Fruit fly (Drosophila melanogaster) whole organism, prepupa: ENCODE measurements around the gene Sec71.

ENCODE experiments used
- CG15336 ChIP-seq: fragments of 200-800 bp; sonication (Bioruptor generic); IDR thresholded peaks from 2 replicates; pipeline ENCODE4 v1.3.6; 2022; ENCODE audit warnings: missing biosample characterization, missing genetic modification characterization
- CG1621 ChIP-seq: fragments of 200-800 bp; sonication (Bioruptor generic); optimal IDR thresholded peaks from 3 replicates; lab custom pipeline; 2018; ENCODE audit warnings: missing biosample characterization, mild to moderate bottlenecking, missing genetic modification characterization
- CG16779 ChIP-seq: fragments of 200-800 bp; sonication (Bioruptor generic); optimal IDR thresholded peaks from 3 replicates; lab custom pipeline; 2017; ENCODE audit warnings: missing biosample characterization, mild to moderate bottlenecking, missing genetic modification characterization
- CG3032 ChIP-seq: fragments of 200-800 bp; optimal IDR thresholded peaks from 2 replicates; lab custom pipeline; 2019; ENCODE audit warnings: missing biosample characterization, mild to moderate bottlenecking, missing genetic modification characterization, moderate library complexity
- CG31627 ChIP-seq: fragments of 200-800 bp; sonication (Bioruptor generic); optimal IDR thresholded peaks from 3 replicates; lab custom pipeline; 2016; ENCODE audit warnings: missing biosample characterization, missing genetic modification characterization
- CG34406 ChIP-seq: fragments of 200-800 bp; sonication (Bioruptor generic); optimal IDR thresholded peaks from 3 replicates; lab custom pipeline; 2016; ENCODE audit warnings: missing biosample characterization, missing genetic modification characterization
- CG6163 ChIP-seq: fragments of 200-800 bp; sonication (Bioruptor generic); IDR thresholded peaks from 3 replicates; pipeline ENCODE4 v1.3.6; 2022; ENCODE audit warnings: missing biosample characterization, missing genetic modification characterization
- CG6276 ChIP-seq: fragments of 200-800 bp; sonication (Bioruptor generic); optimal IDR thresholded peaks from 2 replicates; lab custom pipeline; 2017; ENCODE audit warnings: missing biosample characterization, mild to moderate bottlenecking, missing genetic modification characterization
- CG6792 ChIP-seq: fragments of 200-800 bp; sonication (Bioruptor generic); optimal IDR thresholded peaks from 3 replicates; lab custom pipeline; 2016; ENCODE audit warnings: missing biosample characterization, missing genetic modification characterization
- CG6808 ChIP-seq: fragments of 200-800 bp; sonication (Bioruptor generic); optimal IDR thresholded peaks from 3 replicates; lab custom pipeline; 2017; ENCODE audit warnings: missing biosample characterization, missing genetic modification characterization, mild to moderate bottlenecking, moderate library complexity, missing genetic modification reagents
- CG6854 ChIP-seq: fragments of 200-800 bp; sonication (Bioruptor generic); optimal IDR thresholded peaks from 2 replicates; lab custom pipeline; 2017; ENCODE audit warnings: missing biosample characterization, mild to moderate bottlenecking, missing genetic modification characterization
- CG7368 ChIP-seq: fragments of 200-800 bp; sonication (Bioruptor generic); optimal IDR thresholded peaks from 3 replicates; lab custom pipeline; 2016; ENCODE audit warnings: missing biosample characterization, missing genetic modification characterization
- CG8119 ChIP-seq: fragments of 200-800 bp; sonication (Bioruptor generic); IDR thresholded peaks from 3 replicates; pipeline ENCODE4 v1.3.6; 2022; ENCODE audit warnings: missing biosample characterization, missing genetic modification characterization
- CG8632 ChIP-seq: fragments of 200-800 bp; sonication (Bioruptor generic); optimal IDR thresholded peaks from 3 replicates; lab custom pipeline; 2016; ENCODE audit warnings: missing biosample characterization, missing genetic modification characterization
- CG9139 ChIP-seq: fragments of 200-800 bp; sonication (Bioruptor generic); optimal IDR thresholded peaks from 3 replicates; lab custom pipeline; 2017; ENCODE audit warnings: missing biosample characterization, mild to moderate bottlenecking, missing genetic modification characterization
- Eip78C ChIP-seq: fragments of 200-800 bp; sonication (Bioruptor generic); peaks from one replicate; lab custom pipeline; 2016; ENCODE audit warnings: missing biosample characterization, missing genetic modification characterization
- Eip93F ChIP-seq: fragments of 200-800 bp; sonication (Bioruptor generic); optimal IDR thresholded peaks from 2 replicates; lab custom pipeline; 2016; ENCODE audit warnings: missing biosample characterization, mild to moderate bottlenecking, missing genetic modification characterization
- Ets21C ChIP-seq: fragments of 200-800 bp; sonication (Bioruptor generic); optimal IDR thresholded peaks from 3 replicates; lab custom pipeline; 2016; ENCODE audit warnings: missing biosample characterization, missing genetic modification characterization
- Ets96B ChIP-seq: fragments of 200-800 bp; optimal IDR thresholded peaks from 2 replicates; lab custom pipeline; 2019; ENCODE audit warnings: missing biosample characterization, mild to moderate bottlenecking, missing genetic modification characterization, moderate library complexity
- Gug ChIP-seq: fragments of 200-800 bp; sonication (Bioruptor generic); IDR thresholded peaks from 2 replicates; pipeline ENCODE4 v1.3.6; 2022; ENCODE audit warnings: missing biosample characterization, missing genetic modification characterization
- Hr39 ChIP-seq: fragments of 200-800 bp; sonication (Bioruptor generic); optimal IDR thresholded peaks from 2 replicates; lab custom pipeline; 2016; ENCODE audit warnings: missing biosample characterization, missing genetic modification characterization
- Smox ChIP-seq: fragments of 200-800 bp; sonication (Bioruptor generic); optimal IDR thresholded peaks from 3 replicates; lab custom pipeline; 2016; ENCODE audit warnings: missing biosample characterization, missing genetic modification characterization
- Sox14 ChIP-seq: fragments of 200-800 bp; sonication (Bioruptor generic); optimal IDR thresholded peaks from 3 replicates; lab custom pipeline; 2016; ENCODE audit warnings: missing biosample characterization, missing genetic modification characterization
- Sox15 ChIP-seq: fragments of 200-800 bp; sonication (Bioruptor generic); optimal IDR thresholded peaks from 3 replicates; lab custom pipeline; 2016; ENCODE audit warnings: missing biosample characterization, missing genetic modification characterization
- achi ChIP-seq: fragments of 200-800 bp; sonication (Bioruptor generic); optimal IDR thresholded peaks from 3 replicates; lab custom pipeline; 2016; ENCODE audit warnings: missing biosample characterization, missing genetic modification characterization
- cyc ChIP-seq: fragments of 200-800 bp; sonication (Bioruptor generic); optimal IDR thresholded peaks from 3 replicates; lab custom pipeline; 2016; ENCODE audit warnings: missing biosample characterization, missing genetic modification characterization
- dac ChIP-seq: fragments of 200-800 bp; sonication (Bioruptor generic); optimal IDR thresholded peaks from 2 replicates; lab custom pipeline; 2017; ENCODE audit warnings: missing biosample characterization, mild to moderate bottlenecking, missing genetic modification characterization
- dsx ChIP-seq: fragments of 200-800 bp; optimal IDR thresholded peaks from 3 replicates; lab custom pipeline; 2019; ENCODE audit warnings: missing biosample characterization, mild to moderate bottlenecking, missing genetic modification characterization, moderate library complexity; ENCODE audit not compliant: poor library complexity, severe bottlenecking
- eg ChIP-seq: fragments of 200-800 bp; sonication (Bioruptor generic); IDR thresholded peaks from 3 replicates; pipeline ENCODE4 v1.3.6; 2022; ENCODE audit warnings: missing biosample characterization, missing genetic modification characterization
- fd85E ChIP-seq: fragments of 200-800 bp; sonication (Bioruptor generic); optimal IDR thresholded peaks from 3 replicates; lab custom pipeline; 2016; ENCODE audit warnings: missing biosample characterization, missing genetic modification characterization
- fkh ChIP-seq: fragments of 200-800 bp; sonication (Bioruptor generic); optimal IDR thresholded peaks from 3 replicates; lab custom pipeline; 2017; ENCODE audit warnings: missing biosample characterization, mild to moderate bottlenecking, missing genetic modification characterization, moderate library complexity
- pdm3 ChIP-seq: fragments of 200-800 bp; sonication (Bioruptor generic); optimal IDR thresholded peaks from 3 replicates; lab custom pipeline; 2016; ENCODE audit warnings: missing biosample characterization, missing genetic modification characterization
- ss ChIP-seq, 2 experiments: fragments of 200-800 bp; sonication (Bioruptor generic); optimal IDR thresholded peaks; 2 replicates in 1 of 2; 3 replicates in 1 of 2; lab custom pipeline; 2017 to 2018; ENCODE audit warnings: mild to moderate bottlenecking in 2 of 2, missing biosample characterization in 2 of 2, missing genetic modification characterization in 2 of 2, moderate library complexity in 1 of 2
- vri ChIP-seq: fragments of 200-800 bp; sonication (Bioruptor generic); optimal IDR thresholded peaks from 3 replicates; lab custom pipeline; 2016; ENCODE audit warnings: missing biosample characterization, mild to moderate bottlenecking, missing genetic modification characterization

Gene Sec71

DNA sequence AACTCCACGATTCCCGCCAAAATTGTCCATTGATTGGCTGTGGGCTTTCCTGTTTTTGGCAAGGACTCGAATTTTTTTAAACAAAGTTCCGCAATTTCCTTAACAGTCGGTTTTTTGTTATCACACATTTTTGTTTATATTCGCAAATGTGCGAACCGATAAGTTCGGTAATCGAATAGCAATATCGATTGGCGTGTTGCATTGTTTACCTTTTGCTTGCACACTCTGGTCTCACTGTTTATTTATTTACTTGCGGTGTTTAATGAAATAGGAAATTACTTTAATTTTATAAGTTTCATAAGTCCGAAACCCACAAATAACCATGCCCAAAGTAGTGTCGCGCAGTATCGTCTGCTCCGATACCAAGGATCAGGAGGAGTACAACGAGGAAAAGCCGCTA is 18.0 kb downstream of the Sec71 start, which contains the start of the genes Adat1 and CG16865:
Adat1 (minus strand) TSS at position 152 of the 400 bp plus-strand sequence.
CG16865 (plus strand) TSS at position 200 of the 400 bp plus-strand sequence.
- no peak for TF ChIP-seq ss (GFP tag; optimal IDR thresholded peaks at IDR 0.05; lab: Kevin White, UChicago)
- no peak for TF ChIP-seq CG6808 (GFP tag; lab: Kevin White, UChicago)
- peak; percentile 100 for TF ChIP-seq fkh (GFP tag; lab: Kevin White, UChicago)

DNA sequence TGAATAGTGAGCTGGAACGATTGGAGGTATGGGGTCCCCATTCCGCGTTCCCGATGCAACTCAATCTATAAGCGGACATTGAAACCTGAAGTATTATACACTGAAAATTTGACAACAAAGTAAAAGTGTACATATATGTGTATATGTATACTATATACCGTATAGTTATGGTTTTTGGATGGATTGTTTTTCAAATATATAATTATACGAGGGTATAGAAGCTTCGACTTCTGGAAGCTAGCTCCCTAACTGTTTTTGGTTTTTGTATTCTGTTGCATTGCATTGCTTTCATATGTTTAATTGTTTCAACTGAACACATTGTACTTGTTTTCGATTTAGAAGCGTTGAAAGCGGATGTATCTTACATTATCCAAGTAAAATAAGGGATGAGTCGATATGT is 19.8 kb downstream of the Sec71 start, which contains the start of gene CG16888:
CG16888 (minus strand) TSS at position 101 of the 400 bp plus-strand sequence.
- TF ChIP-seq Eip78C (GFP tag; lab: Kevin White, UChicago) (no peak), CG6792 (no peak), CG15336 (GFP tag; lab: Robert Waterston, UW) (no peak), eg (GFP tag; lab: Robert Waterston, UW) (no peak), CG3032 (tag; lab: Kevin White, UChicago) (no peak), CG6808 (GFP tag; lab: Kevin White, UChicago) (no peak), fd85E (GFP tag; lab: Kevin White, UChicago) (no peak), cyc (GFP tag; lab: Kevin White, UChicago) (no peak)

DNA sequence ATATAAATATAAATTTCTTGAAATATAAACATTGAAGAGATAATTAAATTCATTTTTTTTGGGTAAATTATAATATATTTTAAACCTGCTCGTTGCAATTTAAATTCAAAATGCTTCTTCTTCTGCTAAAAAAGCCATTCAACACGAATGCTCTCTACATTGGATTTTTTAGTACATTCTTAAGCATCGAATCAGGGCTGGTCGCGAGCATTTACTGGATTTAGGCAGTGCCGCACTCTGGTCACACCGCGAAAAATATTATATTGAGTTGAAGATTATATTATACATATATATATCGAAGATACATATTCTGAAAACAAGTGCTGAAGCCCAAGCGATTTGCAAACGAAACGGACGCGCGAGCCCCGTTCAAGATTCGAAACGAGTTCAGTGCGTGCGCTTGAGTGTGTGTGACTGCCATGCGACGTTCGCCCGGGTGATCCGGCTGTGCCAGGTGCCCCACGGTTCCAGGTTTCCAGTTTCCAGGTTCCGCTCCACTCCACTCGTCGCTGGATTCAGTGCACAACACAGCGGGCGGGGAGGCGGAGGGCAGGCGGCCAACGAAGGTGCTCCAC is 20.4 kb downstream of the Sec71 start, which contains the start of gene Sos:
Sos (plus strand) TSS at position 213 of the 575 bp plus-strand sequence.
- no peak for TF ChIP-seq CG31627 (GFP tag; lab: Kevin White, UChicago)
- no peak for TF ChIP-seq cyc (GFP tag; lab: Kevin White, UChicago)
- no peak for TF ChIP-seq CG6276 (GFP tag; lab: Kevin White, UChicago)
- no peak for TF ChIP-seq CG7368
- no peak for TF ChIP-seq vri (GFP tag; lab: Kevin White, UChicago)
- TF ChIP-seq CG6163 (GFP tag; lab: Robert Waterston, UW): no peak
- TF ChIP-seq Smox (GFP tag; lab: Kevin White, UChicago): no peak
- TF ChIP-seq CG8632 (GFP tag; lab: Kevin White, UChicago): no peak
- no peak for TF ChIP-seq CG16779
- TF ChIP-seq eg (GFP tag; lab: Robert Waterston, UW): no peak
- no peak for TF ChIP-seq achi (GFP tag; lab: Kevin White, UChicago)
- no peak for TF ChIP-seq CG6854 (GFP tag; lab: Kevin White, UChicago)
- no peak for TF ChIP-seq Eip93F (GFP tag; lab: Kevin White, UChicago)
- TF ChIP-seq, all 60 proteins: peak for 0

DNA sequence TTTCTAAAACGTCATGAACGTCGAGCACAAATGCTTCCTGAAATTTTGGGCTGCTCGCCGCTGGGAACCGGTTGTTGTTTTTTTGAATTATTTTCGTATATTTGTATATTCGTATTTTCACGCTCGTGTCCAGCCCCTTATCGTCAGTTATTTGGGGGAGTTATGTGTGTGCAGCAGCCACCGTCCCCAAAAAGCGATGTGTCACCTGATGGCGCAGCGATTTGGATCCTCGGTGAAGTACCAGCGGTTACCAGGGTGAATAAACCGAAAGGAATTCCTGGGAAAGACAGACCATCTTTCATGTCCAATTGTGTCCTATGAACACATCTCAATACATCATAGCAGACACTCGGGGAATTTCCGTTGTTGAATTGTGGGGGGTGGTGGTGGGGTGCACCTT is 26.9 kb downstream of the Sec71 start:
- TF ChIP-seq CG34406 (GFP tag; lab: Kevin White, UChicago): no peak
- no peak for TF ChIP-seq Gug
- no peak for TF ChIP-seq Smox (GFP tag; lab: Kevin White, UChicago)
- TF ChIP-seq dsx (GFP tag; lab: Kevin White, UChicago): no peak
- TF ChIP-seq CG6163 (GFP tag; lab: Robert Waterston, UW): no peak
- TF ChIP-seq Ets21C (GFP tag; lab: Kevin White, UChicago): no peak
- no peak for TF ChIP-seq Eip78C (GFP tag; lab: Kevin White, UChicago)
- TF ChIP-seq CG6792: no peak
- no peak for TF ChIP-seq CG3032 (tag; lab: Kevin White, UChicago)
- no peak for TF ChIP-seq Sox14
- TF ChIP-seq fkh (GFP tag; lab: Kevin White, UChicago): no peak
- TF ChIP-seq CG8632 (GFP tag; lab: Kevin White, UChicago): no peak
- TF ChIP-seq CG1621 (tag; lab: Kevin White, UChicago): no peak
- TF ChIP-seq dac (GFP tag; lab: Kevin White, UChicago): no peak

DNA sequence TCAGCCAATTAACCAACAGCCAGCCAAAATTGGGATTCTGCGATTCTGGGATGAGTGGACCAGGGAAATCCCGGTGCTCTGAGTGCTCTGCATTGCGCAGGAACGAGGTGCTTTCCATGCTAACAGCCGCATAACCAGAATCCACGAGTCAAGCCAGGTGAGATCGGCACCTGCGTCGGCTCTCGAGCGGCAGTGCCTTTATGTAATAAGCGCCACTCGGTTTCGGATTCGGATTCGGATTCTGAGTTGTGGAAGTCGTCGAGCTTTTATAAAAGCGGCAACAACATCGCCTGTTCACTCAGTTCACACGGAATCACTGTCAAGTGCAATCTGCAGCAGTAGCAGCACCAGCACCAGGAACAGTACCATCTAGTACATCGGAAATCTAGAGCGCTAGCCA is 27.6 kb downstream of the Sec71 start, which contains the start of gene b:
b (plus strand) TSS at position 301 of the 400 bp plus-strand sequence.
- TF ChIP-seq eg (GFP tag; lab: Robert Waterston, UW): no peak
- no peak for TF ChIP-seq CG8632 (GFP tag; lab: Kevin White, UChicago)
- no peak for TF ChIP-seq cyc (GFP tag; lab: Kevin White, UChicago)
- no peak for TF ChIP-seq dsx (GFP tag; lab: Kevin White, UChicago)
- TF ChIP-seq Ets96B (tag; lab: Kevin White, UChicago): no peak
- no peak for TF ChIP-seq dac (GFP tag; lab: Kevin White, UChicago)
- TF ChIP-seq CG31627 (GFP tag; lab: Kevin White, UChicago): no peak
- no peak for TF ChIP-seq CG8119 (GFP tag; lab: Robert Waterston, UW)
- no peak for TF ChIP-seq pdm3 (GFP tag; lab: Kevin White, UChicago)
- no peak for TF ChIP-seq CG9139 (GFP tag; lab: Kevin White, UChicago)
- no peak for TF ChIP-seq Smox (GFP tag; lab: Kevin White, UChicago)
- TF ChIP-seq CG6163 (GFP tag; lab: Robert Waterston, UW): no peak
- no peak for TF ChIP-seq CG7368
- TF ChIP-seq Ets21C (GFP tag; lab: Kevin White, UChicago): no peak
- no peak for TF ChIP-seq Sox15 (GFP tag; lab: Kevin White, UChicago)
- TF ChIP-seq Hr39: no peak
- TF ChIP-seq achi (GFP tag; lab: Kevin White, UChicago): no peak
